Worm (Caenorhabditis elegans) whole organism, L4/young adult: ENCODE data around the gene dpy-23.

Experiments used
- W03F9.2 ChIP-seq: fragments of 150-350 bp; optimal IDR thresholded peaks from 2 replicates; lab custom pipeline; 2014; ENCODE audit warnings: missing biosample characterization, missing genetic modification characterization
- dao-5 ChIP-seq: sonication (generic microtip); optimal IDR thresholded peaks from 2 replicates; lab custom pipeline; 2016; ENCODE audit warnings: missing genotype, missing genetic modification characterization, moderate library complexity, missing compliant biosample characterization
- him-1 ChIP-seq: sonication (generic microtip); optimal IDR thresholded peaks from 2 replicates; lab custom pipeline; 2016; ENCODE audit warnings: missing genotype, missing genetic modification reagents, missing genetic modification characterization, missing compliant biosample characterization

dpy-23 gene

DNA sequence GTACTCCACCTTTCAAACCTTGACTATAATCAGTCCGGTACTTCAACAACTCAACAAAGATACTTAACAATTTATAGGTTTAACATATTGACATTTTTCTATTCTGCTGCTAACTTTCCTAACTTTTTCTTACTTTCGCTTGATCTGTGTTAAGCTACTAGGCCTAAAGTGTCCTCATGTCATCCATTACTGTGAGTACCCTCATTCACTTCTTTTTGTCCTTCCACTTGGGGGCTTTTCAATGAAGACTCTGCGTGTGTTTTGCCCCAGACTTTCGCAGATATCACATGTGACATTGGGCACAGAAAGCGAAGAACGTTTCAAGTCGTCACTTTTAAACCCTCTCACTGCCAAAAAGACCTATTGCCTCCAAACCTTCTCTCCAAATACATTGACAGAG is 15.6 kb downstream of the dpy-23 start:
- TF ChIP-seq dao-5 (tag; lab: Kevin White, UChicago) (no peak), him-1 (tag; lab: Kevin White, UChicago) (no peak), W03F9.2 (no peak)

DNA sequence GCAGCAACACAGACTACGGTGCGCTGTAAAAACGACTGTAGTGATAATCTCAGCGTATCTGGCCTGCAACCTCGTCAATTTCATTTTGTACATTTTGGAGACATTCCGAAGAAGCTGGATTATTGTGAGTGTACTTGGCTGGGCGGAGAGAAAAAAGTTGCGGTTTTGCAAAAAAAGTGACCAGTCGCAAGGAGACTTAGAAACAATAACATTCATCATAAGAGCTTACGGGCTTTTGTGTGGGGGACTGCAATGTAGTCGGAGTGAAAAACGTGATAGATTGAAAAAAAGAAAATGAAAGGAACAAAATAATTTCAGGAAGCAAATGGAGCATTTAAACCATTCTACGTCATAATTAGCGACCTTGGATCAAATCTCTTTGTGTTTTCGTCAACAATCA is 19.3 kb downstream of the dpy-23 start:
- TF ChIP-seq dao-5 (tag; lab: Kevin White, UChicago) = no peak
- TF ChIP-seq him-1 (tag; lab: Kevin White, UChicago) = no peak
- no peak for TF ChIP-seq W03F9.2

DNA sequence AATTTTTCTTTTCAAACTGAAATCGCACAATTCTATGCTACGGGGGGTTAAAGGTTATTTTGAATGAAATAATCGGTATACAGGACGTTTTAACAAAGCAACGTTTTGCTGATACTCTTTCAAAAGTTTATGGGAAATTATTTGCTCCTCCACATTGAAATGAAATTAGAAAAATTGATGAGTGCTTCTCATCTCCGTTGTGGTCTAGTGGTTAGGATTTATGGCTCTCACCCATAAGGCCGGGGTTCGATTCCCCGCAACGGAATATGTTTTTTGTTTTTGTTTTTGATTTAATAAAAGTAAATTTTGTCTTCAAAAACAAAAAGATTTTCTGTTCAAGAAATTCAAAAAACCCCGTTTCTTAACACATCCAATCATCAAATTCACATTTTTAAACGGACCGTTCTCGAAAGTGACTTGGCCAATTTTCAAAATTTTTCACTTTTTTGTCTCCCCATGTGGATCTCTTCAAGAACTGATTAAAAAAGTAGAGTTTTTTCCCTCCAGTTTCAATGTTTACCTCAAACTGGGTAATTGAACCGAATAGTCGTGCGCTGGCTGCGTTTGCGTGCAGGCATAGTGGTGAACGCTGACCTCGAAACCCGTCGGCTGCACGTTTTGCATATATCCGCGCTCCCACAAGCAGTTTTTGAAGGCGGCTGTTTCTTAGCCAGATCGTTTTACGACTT is 20.6 kb downstream of the dpy-23 start:
- TF ChIP-seq W03F9.2 (peak; percentile 5), dao-5 (tag; lab: Kevin White, UChicago) (no peak), him-1 (tag; lab: Kevin White, UChicago) (no peak)

DNA sequence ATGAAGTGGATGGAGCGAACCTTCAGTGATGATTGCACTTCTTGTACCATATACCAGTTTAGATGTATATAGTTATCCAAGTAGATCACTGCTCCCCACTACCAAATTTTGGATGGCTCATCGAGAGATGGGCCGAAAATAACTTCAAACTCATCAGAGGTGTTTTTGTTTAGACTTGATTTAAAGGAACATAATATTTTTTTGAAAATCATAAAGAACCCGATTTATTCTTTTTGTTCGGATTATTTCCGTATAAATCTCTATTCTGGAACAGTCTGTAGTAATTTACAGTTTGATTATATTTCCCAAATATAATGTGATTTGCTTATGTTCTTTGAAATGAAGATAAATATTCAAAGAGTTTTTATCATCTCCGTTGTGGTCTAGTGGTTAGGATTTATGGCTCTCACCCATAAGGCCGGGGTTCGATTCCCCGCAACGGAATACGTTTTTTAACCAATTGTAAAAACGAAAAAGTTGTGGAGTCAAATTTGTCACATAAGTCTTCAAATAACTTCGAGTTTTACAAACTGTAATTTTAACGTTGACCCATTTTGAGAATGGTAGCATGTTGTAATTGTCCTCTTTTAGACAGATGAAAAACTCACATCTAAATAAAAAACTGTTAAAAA is 21.2 kb downstream of the dpy-23 start:
- TF ChIP-seq W03F9.2 (no peak), him-1 (tag; lab: Kevin White, UChicago) (no peak), dao-5 (tag; lab: Kevin White, UChicago) (no peak)

DNA sequence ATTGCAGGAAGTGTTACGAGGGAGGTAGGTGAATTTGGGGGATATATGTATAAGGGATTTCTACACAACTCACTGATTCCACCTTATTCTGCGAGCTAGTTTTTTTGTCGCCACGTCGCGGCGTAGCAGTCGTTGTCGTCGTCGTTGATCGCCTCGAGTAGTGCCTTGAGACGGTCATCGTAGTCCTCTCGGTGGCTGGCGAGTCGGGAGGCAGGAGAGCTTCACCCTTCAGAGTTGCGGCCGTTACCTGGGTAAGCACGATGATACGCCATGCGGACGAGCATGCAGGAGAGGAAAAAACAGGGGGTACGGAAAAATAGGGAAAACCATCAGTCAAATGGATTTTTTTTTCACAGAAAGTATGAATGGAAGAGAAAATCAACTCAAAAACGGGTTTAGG is 24.0 kb downstream of the dpy-23 start:
- no peak for TF ChIP-seq him-1 (tag; lab: Kevin White, UChicago)
- TF ChIP-seq W03F9.2 = no peak
- TF ChIP-seq dao-5 (tag; lab: Kevin White, UChicago) = no peak

DNA sequence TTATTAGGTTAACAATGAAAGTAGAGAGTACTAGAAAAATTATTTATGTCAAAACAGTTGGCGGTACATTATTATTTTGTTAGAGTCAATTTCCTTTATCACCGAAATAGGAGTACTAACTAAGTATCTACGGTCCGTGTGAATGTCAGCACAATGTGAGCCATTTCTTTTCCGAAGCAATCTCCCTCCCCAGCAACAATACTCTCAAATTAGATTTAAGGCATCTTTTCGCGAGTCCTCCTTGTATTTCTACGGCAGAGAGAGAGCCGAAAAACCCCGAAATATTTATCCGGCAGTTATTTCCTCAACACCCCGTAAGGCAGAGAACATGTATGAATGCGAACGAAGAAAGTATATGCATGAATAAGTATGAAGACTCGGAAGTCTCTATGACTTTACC is 26.1 kb downstream of the dpy-23 start:
- TF ChIP-seq W03F9.2 = no peak
- TF ChIP-seq dao-5 (tag; lab: Kevin White, UChicago) = no peak
- no peak for TF ChIP-seq him-1 (tag; lab: Kevin White, UChicago)

DNA sequence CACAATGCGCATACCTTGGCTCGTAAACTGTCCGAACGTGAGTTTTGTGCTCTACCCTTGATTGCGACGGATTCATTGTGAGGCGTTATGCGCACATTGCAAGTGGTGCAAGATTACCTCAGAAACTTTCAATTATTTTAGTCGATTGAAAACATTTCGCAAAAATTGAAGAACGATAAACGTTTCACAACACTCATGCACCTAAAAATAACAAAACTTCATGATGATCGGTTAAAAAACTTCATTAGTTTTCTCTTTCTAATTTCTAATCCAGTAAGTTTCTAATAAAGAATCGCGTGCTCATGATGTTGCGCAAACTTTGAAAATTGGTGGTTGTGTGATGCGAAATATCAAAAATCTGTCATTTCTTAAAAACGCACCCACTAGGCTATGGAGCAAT is 29.6 kb downstream of the dpy-23 start, which contains the start of gene dop-1:
Gene dop-1 (minus strand): TSS at position 101 of the 400 bp plus-strand sequence.
- TF ChIP-seq dao-5 (tag; lab: Kevin White, UChicago) (no peak), W03F9.2 (no peak), him-1 (tag; lab: Kevin White, UChicago) (no peak)

DNA sequence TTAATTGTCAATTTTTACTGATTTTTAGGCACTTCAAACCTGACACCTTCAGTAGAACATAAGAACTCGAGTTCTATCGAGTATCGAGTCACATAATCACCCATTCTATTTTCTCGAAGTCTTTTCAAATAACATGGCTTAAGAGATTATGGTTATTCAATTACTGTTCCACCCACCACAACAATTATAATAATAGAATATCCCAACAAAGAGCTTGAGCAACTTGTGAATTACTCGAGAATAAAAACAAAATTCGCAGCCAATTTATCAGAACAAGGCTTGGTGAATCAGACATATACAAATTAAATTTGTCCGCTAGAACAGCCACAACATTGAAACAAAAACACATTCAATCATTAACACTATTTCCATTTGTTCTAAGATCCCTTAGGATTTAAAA is 35.1 kb downstream of the dpy-23 start:
- TF ChIP-seq him-1 (tag; lab: Kevin White, UChicago) (no peak), dao-5 (tag; lab: Kevin White, UChicago) (no peak), W03F9.2 (no peak)

DNA sequence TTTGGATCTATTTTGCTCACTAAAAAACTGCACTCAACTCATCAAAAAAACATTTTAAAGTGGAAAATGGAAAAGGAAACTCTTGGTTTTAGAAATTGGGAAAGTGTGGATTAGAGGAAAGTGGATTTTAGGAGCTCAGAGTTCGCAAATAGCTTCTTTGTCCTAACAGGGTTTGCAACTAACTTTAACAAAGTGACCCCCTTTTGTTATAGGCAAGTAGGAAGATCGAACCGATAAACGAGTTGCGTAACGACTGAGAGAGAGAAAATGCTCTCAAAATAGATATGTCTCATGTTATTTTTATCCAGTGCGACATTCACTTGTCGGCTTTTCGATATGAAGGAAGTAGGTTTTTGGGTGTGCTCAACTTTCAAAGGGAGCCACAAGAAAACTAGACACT is 37.3 kb downstream of the dpy-23 start:
- no peak for TF ChIP-seq him-1 (tag; lab: Kevin White, UChicago)
- no peak for TF ChIP-seq W03F9.2
- no peak for TF ChIP-seq dao-5 (tag; lab: Kevin White, UChicago)

DNA sequence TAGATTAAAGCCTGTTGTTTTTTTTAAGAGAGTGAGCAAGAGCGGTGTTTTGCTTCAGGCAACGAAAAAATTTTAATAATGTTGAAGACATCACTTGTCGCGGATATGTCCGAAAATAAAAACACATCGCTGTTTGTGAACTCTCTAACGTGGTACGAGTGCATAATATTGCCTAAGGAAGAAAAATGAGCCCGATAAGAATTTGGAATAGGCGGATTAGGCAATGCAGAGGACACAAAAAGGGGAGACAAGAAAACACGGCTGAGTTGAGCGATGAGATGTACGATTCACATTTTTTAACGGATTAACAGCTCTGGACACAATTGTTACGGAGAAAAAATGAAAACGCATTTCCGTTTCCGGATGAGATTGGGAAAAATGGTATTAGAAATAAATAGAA is 38.2 kb downstream of the dpy-23 start:
- TF ChIP-seq him-1 (tag; lab: Kevin White, UChicago) (no peak), dao-5 (tag; lab: Kevin White, UChicago) (no peak), W03F9.2 (no peak)

DNA sequence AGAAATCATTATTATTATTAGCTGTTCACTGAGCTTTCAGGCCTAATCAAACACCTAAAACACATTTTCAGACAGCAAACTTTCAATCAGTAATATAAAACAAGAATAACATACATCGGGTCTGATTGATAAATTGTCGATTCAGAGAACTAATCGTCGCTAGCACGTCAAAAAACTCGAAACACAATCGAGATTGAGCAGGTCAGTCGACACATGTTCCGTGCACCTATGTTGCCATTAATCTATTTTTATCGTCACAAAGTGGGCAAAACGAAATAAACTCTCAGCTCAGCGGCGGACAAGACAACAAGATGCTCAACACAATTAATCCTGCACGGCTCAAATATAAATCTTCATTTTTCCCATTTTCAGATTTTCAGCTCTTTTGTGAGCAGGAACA is 40.2 kb downstream of the dpy-23 start:
- TF ChIP-seq dao-5 (tag; lab: Kevin White, UChicago) (no peak), W03F9.2 (no peak), him-1 (tag; lab: Kevin White, UChicago) (no peak)

DNA sequence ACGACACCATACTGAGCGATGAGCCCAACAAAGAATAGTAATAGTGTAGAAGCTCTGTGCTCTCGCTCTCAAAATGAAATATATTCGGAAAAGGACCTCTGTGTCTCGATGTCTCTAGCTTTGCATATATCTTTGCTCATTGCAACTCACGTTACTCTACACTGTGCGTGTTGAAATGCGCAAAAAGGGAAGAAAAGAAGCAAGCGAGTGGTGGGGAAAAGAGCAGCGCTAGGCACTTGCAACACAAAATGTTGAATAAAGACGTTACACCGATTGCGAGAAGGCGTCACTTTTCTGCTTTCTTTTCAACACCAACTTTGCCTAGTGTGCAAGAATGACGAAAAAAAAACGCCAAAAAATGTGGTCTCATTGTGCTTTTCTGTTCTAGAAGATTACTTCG is 45.4 kb downstream of the dpy-23 start:
- TF ChIP-seq him-1 (tag; lab: Kevin White, UChicago) (no peak), dao-5 (tag; lab: Kevin White, UChicago) (no peak), W03F9.2 (no peak)

DNA sequence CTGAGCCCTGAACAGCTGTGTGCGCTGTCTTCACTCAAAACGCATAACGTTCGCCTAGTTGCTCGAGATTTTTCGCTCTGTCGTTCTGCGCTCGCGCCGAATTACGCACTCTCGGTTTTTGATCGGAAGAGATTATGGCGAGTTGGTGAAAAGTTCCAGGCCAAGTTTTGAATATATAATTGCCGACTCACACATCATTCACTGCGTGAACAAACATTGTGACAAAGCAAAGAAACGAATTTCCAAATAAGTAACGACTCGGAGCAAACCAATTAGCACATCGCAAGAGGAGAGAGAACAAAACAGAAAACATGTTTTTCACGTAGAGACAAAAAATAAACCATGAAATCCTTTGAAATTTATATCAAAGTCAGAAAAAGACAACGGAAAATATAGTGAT is 46.2 kb downstream of the dpy-23 start:
- no peak for TF ChIP-seq dao-5 (tag; lab: Kevin White, UChicago)
- TF ChIP-seq him-1 (tag; lab: Kevin White, UChicago) = no peak
- no peak for TF ChIP-seq W03F9.2

DNA sequence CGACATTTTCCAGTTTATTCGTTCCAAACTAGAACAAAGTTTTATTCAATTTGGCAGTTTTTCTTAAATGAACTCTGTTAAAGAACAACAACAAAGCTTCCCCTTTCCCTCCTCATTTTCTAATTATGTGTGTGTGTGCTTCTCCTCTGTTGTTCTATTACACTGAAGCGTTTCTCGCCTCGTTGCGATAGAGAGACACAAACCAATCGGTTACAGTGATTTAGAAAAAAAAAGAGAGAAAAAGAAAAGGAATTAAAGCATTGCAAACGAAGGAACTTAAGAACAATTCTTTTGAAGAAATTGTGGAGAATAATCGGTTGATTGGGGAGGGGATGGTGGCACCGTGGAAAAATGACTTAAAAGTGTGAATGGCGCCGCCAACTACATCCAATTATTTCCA is 48.4 kb downstream of the dpy-23 start, which contains the start of gene cest-26:
Gene cest-26 (minus strand): TSS at position 101 of the 400 bp plus-strand sequence.
- TF ChIP-seq dao-5 (tag; lab: Kevin White, UChicago) (no peak), him-1 (tag; lab: Kevin White, UChicago) (no peak), W03F9.2 (no peak)
